Fruit fly (Drosophila melanogaster): ENCODE results near the gene shps.

Gene shps

dm6 chr3R:24293171-24293570, 13.8 kb downstream of the shps start (continued):
- no peak for TF ChIP-seq lmd (GFP tag; IDR thresholded peaks at IDR 0.05)
- peak; percentile 79 for TF ChIP-seq Asciz (GFP tag; optimal IDR thresholded peaks at IDR 0.05)
- no peak for TF ChIP-seq CG14965 (GFP tag; optimal IDR thresholded peaks at IDR 0.05; ENCODE audit: borderline replicate concordance)
- TF ChIP-seq prd (optimal IDR thresholded peaks at IDR 0.05): no peak
- TF ChIP-seq prd (GFP tag; IDR thresholded peaks at IDR 0.05): no peak
- no peak for TF ChIP-seq gsb (GFP tag; IDR thresholded peaks at IDR 0.05)
- TF ChIP-seq Hr3 (GFP tag; optimal IDR thresholded peaks at IDR 0.05): no peak
- TF ChIP-seq knrl (GFP tag; IDR thresholded peaks at IDR 0.05; ENCODE audit: partially characterized antibody): no peak
- TF ChIP-seq CG6791 (GFP tag; IDR thresholded peaks at IDR 0.05; ENCODE audit: partially characterized antibody): no peak
- no peak for TF ChIP-seq Dip2 (GFP tag; IDR thresholded peaks at IDR 0.05)
- TF ChIP-seq CG31224 (GFP tag; IDR thresholded peaks at IDR 0.05): no peak
- TF ChIP-seq sna (GFP tag; IDR thresholded peaks at IDR 0.05; ENCODE audit: partially characterized antibody): no peak
- no peak for TF ChIP-seq stwl (tag; optimal IDR thresholded peaks at IDR 0.05)
- peak in 1 of 3 experiments; percentile 66 for TF ChIP-seq lola (GFP tag; optimal IDR thresholded peaks at IDR 0.05)
- TF ChIP-seq CG11504 (tag; optimal IDR thresholded peaks at IDR 0.05): peak; percentile 15
- TF ChIP-seq CG14441 (GFP tag; IDR thresholded peaks at IDR 0.05): no peak
- TF ChIP-seq ro (GFP tag; IDR thresholded peaks at IDR 0.05): no peak
- TF ChIP-seq croc (GFP tag; conservative IDR thresholded peaks at IDR 0.05): no peak
- no peak for TF ChIP-seq hb (GFP tag; IDR thresholded peaks at IDR 0.05; ENCODE audit: partially characterized antibody)
- no peak for TF ChIP-seq CG33213 (GFP tag; optimal IDR thresholded peaks at IDR 0.05)
- TF ChIP-seq stc (GFP tag; IDR thresholded peaks at IDR 0.05): no peak
- TF ChIP-seq amos (GFP tag; IDR thresholded peaks at IDR 0.05; ENCODE audit: partially characterized antibody): no peak
- TF ChIP-seq CG1233 (GFP tag; optimal IDR thresholded peaks at IDR 0.05): peak; percentile 46
- TF ChIP-seq CG9727 (GFP tag; optimal IDR thresholded peaks at IDR 0.05): peak; percentile 8
- peak; percentile 72 for TF ChIP-seq CG6813 (GFP tag; optimal IDR thresholded peaks at IDR 0.05)
- TF ChIP-seq Dll (GFP tag; IDR thresholded peaks at IDR 0.05; ENCODE audit: partially characterized antibody): no peak
- no peak for TF ChIP-seq CG13624 (GFP tag; optimal IDR thresholded peaks at IDR 0.05)
- TF ChIP-seq jing (GFP tag; optimal IDR thresholded peaks at IDR 0.05): no peak
- TF ChIP-seq CG5180 (GFP tag; optimal IDR thresholded peaks at IDR 0.05): peak; percentile 42
- no peak for TF ChIP-seq ttk (GFP tag; IDR thresholded peaks at IDR 0.05)
- TF ChIP-seq CG12236 (GFP tag; optimal IDR thresholded peaks at IDR 0.05): no peak
- TF ChIP-seq ham (GFP tag; IDR thresholded peaks at IDR 0.05): no peak
- TF ChIP-seq Dip3 (GFP tag; optimal IDR thresholded peaks at IDR 0.05): no peak
- TF ChIP-seq br (optimal IDR thresholded peaks at IDR 0.05): no peak
- TF ChIP-seq corto (GFP tag; optimal IDR thresholded peaks at IDR 0.05): no peak
- no peak for TF ChIP-seq Opbp (GFP tag; IDR thresholded peaks at IDR 0.05; ENCODE audit: partially characterized antibody)
- TF ChIP-seq Xbp1 (GFP tag; optimal IDR thresholded peaks at IDR 0.05): no peak
- no peak for TF ChIP-seq lov (optimal IDR thresholded peaks at IDR 0.05)
- no peak for TF ChIP-seq lov (GFP tag; IDR thresholded peaks at IDR 0.05)
- no peak for TF ChIP-seq zf30C (GFP tag; optimal IDR thresholded peaks at IDR 0.05)
- no peak for TF ChIP-seq ems (GFP tag; optimal IDR thresholded peaks at IDR 0.05)
- TF ChIP-seq twi (tag; optimal IDR thresholded peaks at IDR 0.05): no peak
- TF ChIP-seq CG30431 (GFP tag; optimal IDR thresholded peaks at IDR 0.05): no peak
- no peak for TF ChIP-seq CG15269 (tag; optimal IDR thresholded peaks at IDR 0.05)
- TF ChIP-seq ato (GFP tag; IDR thresholded peaks at IDR 0.05; ENCODE audit: partially characterized antibody): no peak
- TF ChIP-seq CG1024 (GFP tag; IDR thresholded peaks at IDR 0.05): no peak
- no peak for TF ChIP-seq tin (GFP tag; optimal IDR thresholded peaks at IDR 0.05)
- no peak for TF ChIP-seq ci (GFP tag; IDR thresholded peaks at IDR 0.05)
- TF ChIP-seq chm (GFP tag; IDR thresholded peaks at IDR 0.05): no peak
- TF ChIP-seq CG17186 (GFP tag; optimal IDR thresholded peaks at IDR 0.05): peak; percentile 23
- TF ChIP-seq vvl (GFP tag; IDR thresholded peaks at IDR 0.05): no peak
- TF ChIP-seq dm (GFP tag; optimal IDR thresholded peaks at IDR 0.05): no peak

All from whole organism, embryonic.